Worm (Caenorhabditis elegans) whole organism, mixed stage, embryonic: Measurements from ENCODE around the gene srb-5.
"Not testable (repeated sequence)": the region's sequence is repeated elsewhere in the genome, so short reads cannot be mapped to it uniquely, and the experiment has no call there.

ENCODE experiments used
- bed-3 ChIP-seq: fragments of 200-800 bp; sonication (Bioruptor generic); optimal IDR thresholded peaks from 3 replicates; lab custom pipeline; 2018; ENCODE audit warnings: mild to moderate bottlenecking, missing genetic modification characterization, moderate library complexity, missing compliant biosample characterization
- blmp-1 ChIP-seq: fragments of 150-350 bp; optimal IDR thresholded peaks from 2 replicates; lab custom pipeline; 2014; ENCODE audit warnings: missing biosample characterization, missing genetic modification characterization
- ceh-43 ChIP-seq: fragments of 200-800 bp; sonication (Bioruptor generic); optimal IDR thresholded peaks from 2 replicates; lab custom pipeline; 2018; ENCODE audit warnings: mild to moderate bottlenecking, missing genetic modification characterization, moderate library complexity, missing compliant biosample characterization
- ces-1 ChIP-seq: fragments of 150-350 bp; optimal IDR thresholded peaks from 2 replicates; lab custom pipeline; 2014; ENCODE audit warnings: missing biosample characterization, missing genetic modification reagents, missing genetic modification characterization
- cnd-1 ChIP-seq: fragments of 200-800 bp; sonication (Bioruptor generic); optimal IDR thresholded peaks from 2 replicates; lab custom pipeline; 2018; ENCODE audit warnings: mild to moderate bottlenecking, missing genetic modification characterization, missing compliant biosample characterization
- drap-1 ChIP-seq: fragments of 200-800 bp; sonication (Bioruptor generic); optimal IDR thresholded peaks from 3 replicates; lab custom pipeline; 2018; ENCODE audit warnings: mild to moderate bottlenecking, missing genetic modification characterization, missing compliant biosample characterization
- elt-1 ChIP-seq: sonication (generic microtip); optimal IDR thresholded peaks from 2 replicates; lab custom pipeline; 2017; ENCODE audit warnings: missing genetic modification characterization, mild to moderate bottlenecking, missing compliant biosample characterization, antibody characterized with exemption, moderate library complexity, borderline replicate concordance; ENCODE audit not compliant: insufficient read depth
- elt-3 ChIP-seq: fragments of 150-350 bp; optimal IDR thresholded peaks from 2 replicates; lab custom pipeline; 2014; ENCODE audit warnings: missing biosample characterization, missing genetic modification characterization
- ham-2 ChIP-seq: fragments of 200-800 bp; sonication (Bioruptor generic); optimal IDR thresholded peaks from 2 replicates; lab custom pipeline; 2018; ENCODE audit warnings: mild to moderate bottlenecking, missing genetic modification characterization, missing compliant biosample characterization
- lin-13 ChIP-seq: fragments of 150-350 bp; optimal IDR thresholded peaks from 2 replicates; lab custom pipeline; 2014; ENCODE audit warnings: missing biosample characterization, missing genetic modification characterization
- lsy-2 ChIP-seq: fragments of 150-350 bp; optimal IDR thresholded peaks from 2 replicates; lab custom pipeline; 2014; ENCODE audit warnings: missing biosample characterization, missing genetic modification characterization
- mab-5 ChIP-seq: fragments of 150-350 bp; optimal IDR thresholded peaks from 2 replicates; lab custom pipeline; 2014; ENCODE audit warnings: missing biosample characterization, missing genetic modification characterization
- mep-1 ChIP-seq: fragments of 150-350 bp; optimal IDR thresholded peaks from 2 replicates; lab custom pipeline; 2017; ENCODE audit warnings: missing biosample characterization, missing genetic modification reagents, missing genetic modification characterization, inconsistent platforms
- nhr-12 ChIP-seq: fragments of 150-350 bp; optimal IDR thresholded peaks from 2 replicates; lab custom pipeline; 2014; ENCODE audit warnings: missing biosample characterization, missing genetic modification characterization
- nhr-2 ChIP-seq: fragments of 150-350 bp; optimal IDR thresholded peaks from 2 replicates; lab custom pipeline; 2014; ENCODE audit warnings: missing biosample characterization, missing genetic modification characterization
- nhr-28 ChIP-seq: fragments of 150-350 bp; optimal IDR thresholded peaks from 2 replicates; lab custom pipeline; 2014; ENCODE audit warnings: missing biosample characterization, missing genetic modification characterization
- nhr-76 ChIP-seq: sonication (generic microtip); optimal IDR thresholded peaks from 2 replicates; lab custom pipeline; 2017; ENCODE audit warnings: missing biosample characterization, missing genetic modification characterization
- pha-4 ChIP-seq: fragments of 150-350 bp; optimal IDR thresholded peaks from 2 replicates; lab custom pipeline; 2018; ENCODE audit warnings: missing biosample characterization, missing genetic modification reagents, missing genetic modification characterization
- sem-2 ChIP-seq: fragments of 200-800 bp; sonication (Bioruptor generic); optimal IDR thresholded peaks from 2 replicates; lab custom pipeline; 2018; ENCODE audit warnings: mild to moderate bottlenecking, missing genetic modification characterization, missing compliant biosample characterization
- snpc-4 ChIP-seq: fragments of 150-350 bp; optimal IDR thresholded peaks from 2 replicates; lab custom pipeline; 2014; ENCODE audit warnings: missing biosample characterization, missing genetic modification characterization
- sptf-1 ChIP-seq: sonication (generic microtip); optimal IDR thresholded peaks from 2 replicates; lab custom pipeline; 2017; ENCODE audit warnings: mild to moderate bottlenecking, missing genetic modification characterization, moderate library complexity, missing compliant biosample characterization
- tbx-8 ChIP-seq: fragments of 200-800 bp; sonication (Bioruptor generic); optimal IDR thresholded peaks from 2 replicates; lab custom pipeline; 2018; ENCODE audit warnings: mild to moderate bottlenecking, missing genetic modification characterization, moderate library complexity, missing compliant biosample characterization
- unc-120 ChIP-seq: sonication (generic microtip); optimal IDR thresholded peaks from 2 replicates; lab custom pipeline; 2017; ENCODE audit warnings: missing genetic modification characterization, missing compliant biosample characterization; ENCODE audit not compliant: poor library complexity, severe bottlenecking
- unc-39 ChIP-seq: fragments of 150-350 bp; optimal IDR thresholded peaks from 2 replicates; lab custom pipeline; 2014; ENCODE audit warnings: missing biosample characterization, missing genetic modification characterization
- unc-62 ChIP-seq: fragments of 150-350 bp; optimal IDR thresholded peaks from 2 replicates; lab custom pipeline; 2014; ENCODE audit warnings: missing biosample characterization, missing genetic modification reagents, missing genetic modification characterization
- zip-8 ChIP-seq: fragments of 150-350 bp; optimal IDR thresholded peaks from 2 replicates; lab custom pipeline; 2014; ENCODE audit warnings: missing biosample characterization, missing genetic modification characterization
- ztf-11 ChIP-seq: fragments of 150-350 bp; optimal IDR thresholded peaks from 2 replicates; lab custom pipeline; 2014; ENCODE audit warnings: missing biosample characterization, missing genetic modification characterization

The srb-5 gene

DNA sequence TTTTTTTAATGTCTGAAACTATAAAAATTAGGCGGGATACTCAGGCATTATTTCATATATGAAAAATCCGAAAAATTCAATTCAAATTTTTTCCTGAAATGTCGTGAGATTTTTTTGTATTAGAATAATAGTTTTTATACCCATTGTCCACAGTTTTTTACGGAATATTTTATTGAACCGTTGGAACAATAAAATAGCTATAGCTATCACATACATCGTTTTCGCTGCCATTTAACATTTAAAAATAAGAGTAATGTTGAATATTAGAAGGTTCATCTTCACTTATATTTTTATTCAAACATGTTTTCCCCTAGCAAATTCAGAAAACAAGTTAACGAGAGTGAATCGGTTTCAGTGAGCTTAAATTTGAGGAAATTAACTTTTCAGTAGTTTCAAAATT lies 8.4 kb upstream of the srb-5 start, which contains the start of gene C27D6.15:
Gene C27D6.15 (plus strand): TSS at position 301 of the 400 bp plus-strand sequence.
- no peak for TF ChIP-seq snpc-4 (tag; lab: Kevin White, UChicago)
- TF ChIP-seq, all 35 proteins: peak for 0

DNA sequence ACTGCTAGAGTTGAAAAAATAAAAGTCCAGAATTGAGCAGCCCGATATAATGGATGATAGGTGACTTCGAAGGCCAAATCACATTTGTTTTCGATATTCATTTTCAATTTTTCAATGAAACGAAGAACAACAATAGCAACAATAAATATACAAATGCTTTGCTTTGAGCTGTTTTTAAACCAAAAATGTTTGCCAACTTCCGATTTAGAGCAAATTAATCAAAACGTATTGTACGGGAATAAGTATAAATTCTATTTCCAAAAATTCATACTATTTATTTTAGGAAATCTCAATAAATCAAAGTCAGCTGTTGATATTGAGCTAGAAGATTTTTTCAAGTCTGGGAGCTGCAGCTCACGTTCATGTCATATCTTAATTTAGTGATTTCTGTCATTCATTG lies 7.7 kb upstream of the srb-5 start, which contains the start of gene srb-1:
Gene srb-1 (minus strand): TSS at position 101 of the 400 bp plus-strand sequence.
- TF ChIP-seq cnd-1 (no peak), snpc-4 (tag; lab: Kevin White, UChicago) (no peak), ces-1 (GFP tag; lab: Kevin White, UChicago) (no peak), sem-2 (no peak), pha-4 (tag; lab: Kevin White, UChicago) (no peak), mab-5 (no peak), unc-39 (tag; lab: Kevin White, UChicago) (no peak), nhr-76 (tag; lab: Kevin White, UChicago) (no peak), ceh-43 (no peak), nhr-28 (tag; lab: Kevin White, UChicago) (no peak), lin-13 (no peak), blmp-1 (tag; lab: Kevin White, UChicago) (no peak), drap-1 (GFP tag; lab: Kevin White, UChicago) (no peak), mep-1 (no peak), zip-8 (tag; lab: Kevin White, UChicago) (no peak), nhr-2 (tag; lab: Kevin White, UChicago) (no peak), tbx-8 (GFP tag; lab: Kevin White, UChicago) (no peak)
- TF ChIP-seq, all 35 proteins: peak for 0

DNA sequence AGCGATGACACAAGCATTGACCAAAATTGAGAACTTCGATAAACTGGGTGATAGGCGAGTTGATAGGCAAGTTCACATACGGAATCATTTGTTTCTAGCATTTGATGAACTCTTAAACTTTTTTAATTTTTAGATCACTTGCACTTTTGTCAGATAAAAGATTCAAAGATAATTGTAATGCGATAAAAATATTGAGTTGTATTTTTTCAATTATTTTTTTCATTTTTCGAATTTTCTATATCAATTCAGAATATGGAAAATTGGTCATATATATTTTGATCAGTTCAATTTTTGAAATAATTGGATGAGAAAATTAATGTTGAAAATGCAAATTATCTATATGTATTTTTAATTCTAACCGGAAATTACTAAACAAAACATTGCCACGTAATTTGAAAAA lies 3.6 kb upstream of the srb-5 start, which contains the start of gene srb-3:
Gene srb-3 (minus strand): TSS at position 101 of the 400 bp plus-strand sequence.
- TF ChIP-seq unc-120 (tag; lab: Kevin White, UChicago) (no peak), blmp-1 (tag; lab: Kevin White, UChicago) (no peak), cnd-1 (no peak), sem-2 (no peak), elt-1 (tag; lab: Kevin White, UChicago) (no peak), pha-4 (tag; lab: Kevin White, UChicago) (no peak)
- TF ChIP-seq, all 35 proteins: peak for 0

DNA sequence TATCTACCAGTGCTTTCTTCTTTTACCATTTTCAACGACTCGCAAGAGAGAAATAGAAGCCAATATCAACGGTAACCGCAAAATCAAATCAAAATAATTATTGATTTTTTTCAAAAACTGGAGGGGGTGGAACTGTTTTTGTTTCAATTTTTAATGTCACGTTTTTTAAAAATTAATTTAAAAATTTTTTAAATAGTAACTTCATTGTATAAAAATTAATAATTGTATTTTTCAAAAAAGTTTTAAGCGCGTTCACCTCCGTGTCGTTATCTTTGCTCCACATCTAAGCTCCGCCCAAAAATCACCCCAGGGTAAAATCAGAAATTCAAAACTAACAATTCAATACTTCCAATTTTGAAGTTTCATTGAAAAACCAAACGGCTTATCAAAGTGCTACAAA lies 2.1 kb downstream of the srb-5 start, which contains the start of gene C27D6.11:
Gene C27D6.11 (minus strand): TSS at position 101 of the 400 bp plus-strand sequence.
- TF ChIP-seq nhr-12 (tag; lab: Kevin White, UChicago) (no peak), drap-1 (GFP tag; lab: Kevin White, UChicago) (no peak), bed-3 (GFP tag; lab: Kevin White, UChicago) (no peak), nhr-2 (tag; lab: Kevin White, UChicago) (no peak), unc-62 (GFP tag; lab: Kevin White, UChicago) (no peak), snpc-4 (tag; lab: Kevin White, UChicago) (no peak), ces-1 (GFP tag; lab: Kevin White, UChicago) (no peak), sem-2 (no peak), elt-1 (tag; lab: Kevin White, UChicago) (no peak)

DNA sequence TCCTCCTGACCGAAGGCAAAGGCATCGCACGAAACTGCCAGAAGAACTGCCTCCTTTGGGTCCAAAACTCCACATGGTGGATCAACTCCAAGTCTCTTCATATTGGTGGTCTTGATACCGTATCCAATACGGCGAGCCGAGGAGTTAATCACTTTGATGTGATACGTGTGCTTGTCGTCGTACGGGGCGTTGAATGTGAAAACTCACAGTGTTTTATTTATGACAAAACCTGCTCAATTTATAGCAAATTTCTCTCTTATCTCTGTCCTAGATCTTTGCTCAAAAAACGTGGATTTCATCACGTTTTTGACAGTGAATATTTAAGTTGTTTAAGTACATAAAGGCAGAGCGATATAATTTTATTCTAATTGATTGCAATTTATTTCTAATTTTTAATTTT lies 4.4 kb downstream of the srb-5 start, which contains the start of gene F58A6.9:
Gene F58A6.9 (minus strand): TSS at position 101 of the 400 bp plus-strand sequence.
- TF ChIP-seq tbx-8 (GFP tag; lab: Kevin White, UChicago); nhr-76 (tag; lab: Kevin White, UChicago); cnd-1: not testable (repeated sequence)
- TF ChIP-seq, all 35 proteins: peak for 0; not testable (repeated sequence) for 35

DNA sequence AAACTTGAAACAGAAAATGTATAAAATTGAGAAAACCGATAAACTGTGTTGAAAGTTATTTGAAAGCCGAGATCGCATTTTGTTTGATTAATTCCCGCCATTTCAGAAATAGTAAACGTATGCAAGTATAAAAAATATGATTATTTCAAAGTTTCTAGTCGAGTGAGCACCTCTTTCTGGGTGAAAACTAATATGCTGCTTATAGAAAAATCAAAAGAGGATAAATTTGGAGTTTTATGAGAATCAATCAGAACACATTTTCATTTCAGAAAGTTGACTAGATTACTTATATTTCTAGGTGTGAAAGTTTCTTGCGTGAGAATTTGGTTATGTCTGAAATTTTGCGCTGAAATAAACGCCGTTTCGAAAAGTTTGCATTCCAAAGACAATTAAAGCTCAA lies 5.7 kb downstream of the srb-5 start, which contains the start of gene srb-13:
Gene srb-13 (minus strand): TSS at position 101 of the 400 bp plus-strand sequence.
- no peak for TF ChIP-seq sptf-1
- TF ChIP-seq blmp-1 (tag; lab: Kevin White, UChicago) = no peak
- TF ChIP-seq pha-4 (tag; lab: Kevin White, UChicago) = no peak
- TF ChIP-seq elt-1 (tag; lab: Kevin White, UChicago) = no peak
- no peak for TF ChIP-seq drap-1 (GFP tag; lab: Kevin White, UChicago)
- no peak for TF ChIP-seq lsy-2 (tag; lab: Kevin White, UChicago)
- TF ChIP-seq mab-5 = no peak
- TF ChIP-seq lin-13 = no peak
- no peak for TF ChIP-seq elt-3 (tag; lab: Kevin White, UChicago)

DNA sequence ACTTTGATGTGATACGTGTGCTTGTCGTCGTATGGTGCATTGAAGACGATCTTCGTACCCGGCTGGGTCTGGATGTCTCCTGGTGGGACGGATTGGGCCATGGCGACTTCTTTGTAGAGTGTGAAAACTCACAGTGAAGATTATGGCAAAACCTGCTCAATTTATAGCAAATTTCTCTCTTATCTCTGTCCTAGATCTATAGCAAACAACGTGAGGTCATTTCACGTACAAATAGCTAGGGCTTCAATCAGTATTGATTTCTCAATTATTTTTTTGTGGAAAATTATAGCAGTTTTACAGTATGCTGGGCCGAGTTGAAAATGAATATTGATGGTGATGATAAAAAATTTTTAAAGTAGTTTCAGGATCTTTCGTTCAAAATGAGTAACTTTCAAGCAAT lies 6.2 kb downstream of the srb-5 start, which contains the start of gene msp-45:
Gene msp-45 (minus strand): TSS at position 101 of the 400 bp plus-strand sequence.
- TF ChIP-seq tbx-8 (GFP tag; lab: Kevin White, UChicago) (no peak), lin-13 (no peak), ham-2 (no peak), ztf-11 (no peak), lsy-2 (tag; lab: Kevin White, UChicago) (no peak), sptf-1 (no peak), elt-3 (tag; lab: Kevin White, UChicago) (no peak)
